Fruit fly (Drosophila melanogaster): ENCODE measurements around the gene btl.

DNA sequence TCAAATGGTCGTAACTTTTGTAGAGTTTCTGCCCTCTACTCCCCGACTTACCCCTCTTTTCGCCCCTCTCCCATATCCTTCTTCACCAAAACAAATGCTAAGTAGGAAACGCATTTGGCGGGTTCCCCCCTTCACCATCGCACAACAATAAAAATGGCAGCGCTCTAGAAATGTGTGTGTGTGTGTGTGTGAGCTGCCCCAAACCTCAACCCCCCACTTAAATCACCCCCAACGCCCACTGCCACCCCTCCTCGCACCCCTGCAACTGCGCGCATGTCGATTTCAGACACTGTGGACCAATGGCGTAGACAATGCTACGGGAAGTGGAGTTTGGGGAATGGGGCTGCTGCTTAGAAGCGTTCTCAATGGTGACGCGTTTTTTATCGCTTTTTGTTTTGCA is 34.3 kb downstream of the btl start:
- TF ChIP-seq EcR (GFP tag; optimal IDR thresholded peaks at IDR 0.05) (no peak), CG14655 (GFP tag; optimal IDR thresholded peaks at IDR 0.05) (no peak), Pif1B (GFP tag; optimal IDR thresholded peaks at IDR 0.05) (no peak), Snoo (tag; optimal IDR thresholded peaks at IDR 0.05) (no peak), Ets98B (GFP tag; IDR thresholded peaks at IDR 0.05) (no peak), CG32121 (GFP tag; IDR thresholded peaks at IDR 0.05) (no peak), CG10348 (GFP tag; IDR thresholded peaks at IDR 0.05) (no peak), Pif1A (GFP tag; optimal IDR thresholded peaks at IDR 0.05) (no peak), CG13204 (GFP tag; optimal IDR thresholded peaks at IDR 0.05) (no peak), CG34367 (tag; optimal IDR thresholded peaks at IDR 0.05) (no peak), CG12605 (GFP tag; IDR thresholded peaks at IDR 0.05) (no peak)

All from whole organism, pupa.